Worm (Caenorhabditis elegans): ENCODE measurements around the gene apb-1.
"Not testable (repeated sequence)": the region's sequence is repeated elsewhere in the genome, so short reads cannot be mapped to it uniquely, and the experiment has no call there.

apb-1 gene

DNA sequence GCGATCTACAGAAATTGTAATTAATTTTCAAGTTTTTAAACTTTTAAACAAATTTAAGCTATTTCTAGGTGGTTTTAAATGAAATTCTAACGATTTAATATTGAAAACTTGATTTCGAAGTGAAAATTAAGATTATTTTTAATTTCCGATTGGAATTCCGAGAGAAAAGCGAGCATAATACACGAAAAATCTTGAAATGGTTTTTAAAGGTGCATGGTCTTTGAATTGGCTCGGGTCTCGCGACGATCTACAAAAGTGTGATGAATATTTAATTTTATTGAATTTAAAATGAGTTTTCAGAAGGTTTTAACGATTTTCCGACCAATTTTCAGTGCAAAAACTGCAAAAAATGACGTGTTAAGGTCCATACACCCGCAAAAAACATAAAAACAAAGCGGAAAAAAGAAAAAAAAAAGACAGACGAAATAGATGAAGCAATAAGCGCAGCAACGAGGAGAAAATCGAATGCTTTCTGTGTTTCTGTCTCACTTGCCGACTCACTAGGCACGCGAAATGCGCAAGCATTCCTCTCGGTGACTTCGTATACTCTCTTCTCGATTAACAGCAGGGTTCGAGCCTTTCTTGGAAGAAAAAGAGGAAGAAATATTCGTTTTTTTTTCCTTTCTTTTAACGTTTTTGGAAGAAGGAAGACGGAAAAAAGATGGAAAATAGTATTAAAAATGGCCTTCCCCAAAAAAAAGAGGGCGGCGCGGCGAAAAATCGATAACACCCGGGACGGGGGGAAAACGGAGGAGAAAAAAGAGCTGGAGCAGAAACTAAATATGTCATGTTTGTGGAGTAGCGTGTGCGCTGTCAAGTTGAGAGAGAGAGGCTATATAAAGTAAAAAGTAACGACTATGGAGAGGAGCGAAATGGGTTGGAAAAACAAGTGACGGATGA, 20.2 kb downstream of the apb-1 start:
- TF ChIP-seq nhr-11 (tag; optimal IDR thresholded peaks at IDR 0.05) (no peak), hmg-11 (tag; optimal IDR thresholded peaks at IDR 0.05) (peak; percentile 57), nhr-23 (tag; optimal IDR thresholded peaks at IDR 0.05) (peak; percentile 39), ztf-11 (tag; optimal IDR thresholded peaks at IDR 0.05) (no peak), lin-15B (tag; optimal IDR thresholded peaks at IDR 0.05) (peak; percentile 69), lin-39 (tag; optimal IDR thresholded peaks at IDR 0.05) (peak; percentile 50), nhr-67 (tag; optimal IDR thresholded peaks at IDR 0.05) (no peak), pha-4 (tag; optimal IDR thresholded peaks at IDR 0.05) (peak; percentile 50), unc-62 (GFP tag; optimal IDR thresholded peaks at IDR 0.05) (peak; percentile 27), snpc-4 (tag; optimal IDR thresholded peaks at IDR 0.05) (peak; percentile 60), nfya-1 (tag; optimal IDR thresholded peaks at IDR 0.05; ENCODE audit: insufficient read depth) (peak; percentile 84), ama-1 (optimal IDR thresholded peaks at IDR 0.05) (no peak), ceh-28 (tag; optimal IDR thresholded peaks at IDR 0.05) (peak; percentile 58), tbx-2 (tag; optimal IDR thresholded peaks at IDR 0.05) (peak; percentile 2), elt-1 (tag; optimal IDR thresholded peaks at IDR 0.05) (no peak), jun-1 (tag; optimal IDR thresholded peaks at IDR 0.05) (peak; percentile 25), elt-2 (tag; optimal IDR thresholded peaks at IDR 0.05) (peak; percentile 26), egl-5 (tag; optimal IDR thresholded peaks at IDR 0.05) (peak; percentile 10), fkh-10 (GFP tag; optimal IDR thresholded peaks at IDR 0.05) (peak; percentile 34)

- TF ChIP-seq daf-12 (tag; optimal IDR thresholded peaks at IDR 0.05) = no peak
- TF ChIP-seq jun-1 (tag; optimal IDR thresholded peaks at IDR 0.05) = no peak
- TF ChIP-seq unc-39 (tag; optimal IDR thresholded peaks at IDR 0.05) = no peak
- TF ChIP-seq elt-1 (tag; optimal IDR thresholded peaks at IDR 0.05) = no peak
- TF ChIP-seq tbx-2 (tag; optimal IDR thresholded peaks at IDR 0.05) = no peak
- no peak for TF ChIP-seq ztf-11 (tag; optimal IDR thresholded peaks at IDR 0.05)
Measured at ce11 chrIII:2575635-2576164, 21.1 kb downstream of the apb-1 start, which contains the start of gene Y54F10AR.1. TSS of gene Y54F10AR.1 (minus strand) at chrIII:2575685.

DNA sequence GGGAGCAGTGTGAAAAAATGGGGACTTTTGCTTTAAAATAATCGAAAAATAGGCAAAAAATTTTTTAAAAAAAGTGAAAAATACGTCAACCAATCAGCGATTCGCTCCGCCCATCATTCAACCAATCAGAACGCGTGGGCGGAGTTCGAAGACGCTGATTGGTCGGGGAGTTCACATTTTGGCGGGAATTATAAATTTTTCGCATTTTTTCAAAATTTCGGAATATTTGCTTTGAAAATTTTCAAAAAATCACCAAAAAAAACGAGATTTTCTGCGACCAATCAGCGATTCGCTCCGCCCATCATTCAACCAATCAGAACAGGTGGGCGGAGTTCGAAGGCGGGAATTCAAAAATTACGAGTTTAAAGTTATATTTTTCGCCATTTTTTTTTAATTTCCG, 24.4 kb downstream of the apb-1 start:
- TF ChIP-seq mdl-1 (tag; optimal IDR thresholded peaks at IDR 0.05) (no peak), nfya-1 (tag; optimal IDR thresholded peaks at IDR 0.05; ENCODE audit: insufficient read depth) (peak; percentile 93)

DNA sequence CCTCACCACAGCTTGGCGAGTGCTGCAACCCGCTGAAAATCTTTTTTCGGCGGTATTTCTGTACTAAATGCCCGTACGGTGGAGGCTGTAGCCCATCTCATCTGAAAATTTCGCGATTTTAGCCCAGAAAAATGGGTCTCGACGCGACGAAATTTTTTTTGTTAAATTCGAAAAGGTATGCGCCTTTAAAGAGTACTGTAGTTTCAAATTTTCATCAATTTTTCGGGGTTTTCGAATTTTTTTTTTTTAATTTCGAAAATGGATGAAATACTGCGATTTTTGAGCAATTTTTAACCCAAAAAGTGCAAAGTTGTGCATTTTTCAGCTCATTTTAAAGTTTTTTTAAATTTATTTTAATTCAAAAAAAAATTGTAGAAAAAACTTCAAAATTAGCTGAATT, 25.4 kb downstream of the apb-1 start, which contains the start of gene Y54F10AR.2:
Y54F10AR.2 (minus strand) TSS at position 101 of the 400 bp plus-strand sequence.
- TF ChIP-seq ama-1 (optimal IDR thresholded peaks at IDR 0.05) (no peak), ztf-11 (tag; optimal IDR thresholded peaks at IDR 0.05) (no peak), lin-15B (tag; optimal IDR thresholded peaks at IDR 0.05) (no peak), nhr-12 (tag; optimal IDR thresholded peaks at IDR 0.05) (no peak), zag-1 (tag; optimal IDR thresholded peaks at IDR 0.05) (no peak), fkh-2 (tag; optimal IDR thresholded peaks at IDR 0.05) (no peak), nhr-76 (tag; optimal IDR thresholded peaks at IDR 0.05) (no peak), nhr-67 (tag; optimal IDR thresholded peaks at IDR 0.05) (no peak), ztf-4 (tag; optimal IDR thresholded peaks at IDR 0.05) (no peak), jun-1 (tag; optimal IDR thresholded peaks at IDR 0.05) (no peak), lsy-12 (tag; optimal IDR thresholded peaks at IDR 0.05) (no peak), aly-2 (tag; optimal IDR thresholded peaks at IDR 0.05) (no peak), R02D3.7 (tag; optimal IDR thresholded peaks at IDR 0.05) (no peak), fkh-10 (GFP tag; optimal IDR thresholded peaks at IDR 0.05) (no peak), elt-2 (tag; optimal IDR thresholded peaks at IDR 0.05) (no peak), nhr-43 (tag; optimal IDR thresholded peaks at IDR 0.05; ENCODE audit: poor library complexity, severe bottlenecking) (no peak), hmg-11 (tag; optimal IDR thresholded peaks at IDR 0.05) (no peak), unc-62 (GFP tag; optimal IDR thresholded peaks at IDR 0.05) (no peak), lin-39 (tag; optimal IDR thresholded peaks at IDR 0.05) (no peak)

DNA sequence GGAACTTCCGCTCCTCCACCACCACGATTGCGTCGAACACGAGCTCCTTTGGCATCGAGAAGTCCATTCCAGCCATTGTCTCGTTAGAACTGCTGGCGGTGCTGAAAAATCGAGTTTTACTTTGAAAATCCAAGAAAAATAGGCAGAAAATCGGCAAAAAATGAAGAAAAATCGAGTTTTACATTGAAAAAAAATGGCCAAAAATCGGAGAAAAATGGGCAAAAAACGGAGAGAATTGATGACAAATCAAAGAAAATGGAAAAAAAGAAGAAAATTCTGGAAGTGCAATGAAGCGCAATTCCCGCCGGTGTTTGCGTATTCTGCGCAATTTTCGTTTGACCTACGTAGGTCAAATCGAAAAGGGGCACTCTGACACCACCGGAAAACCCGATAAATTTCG, 33.0 kb downstream of the apb-1 start, which contains the start of gene Y54F10AM.11:
Y54F10AM.11 (minus strand) TSS at position 101 of the 400 bp plus-strand sequence.
- TF ChIP-seq egl-27, ceh-16, elt-1 (tag; optimal IDR thresholded peaks at IDR 0.05): not testable (repeated sequence)
